Worm (Caenorhabditis elegans) whole organism, L1 larva: ENCODE measurements around the gene fbxb-53.

ENCODE experiments used
- F16B12.6 ChIP-seq: fragments of 150-350 bp; optimal IDR thresholded peaks from 2 replicates; lab custom pipeline; 2014; ENCODE audit warnings: missing biosample characterization, missing genetic modification characterization
- dpl-1 ChIP-seq, 3 experiments: fragments of 150-350 bp in 2 of 3; sonication (generic microtip) in 1 of 3; optimal IDR thresholded peaks; 2 replicates each; lab custom pipeline; 2014 to 2017; ENCODE audit warnings: missing biosample characterization in 3 of 3, missing genetic modification characterization in 3 of 3, missing genetic modification reagents in 3 of 3
- dsc-1 ChIP-seq: sonication (generic microtip); optimal IDR thresholded peaks from 2 replicates; lab custom pipeline; 2016; ENCODE audit warnings: mild to moderate bottlenecking, missing genetic modification characterization, missing compliant biosample characterization
- efl-1 ChIP-seq, 4 experiments: fragments of 150-350 bp; optimal IDR thresholded peaks in 3 of 4; peaks in 1 of 4; 1 replicate in 1 of 4; 2 replicates in 3 of 4; lab custom pipeline; 2014; ENCODE audit warnings: missing biosample characterization in 2 of 4, missing genetic modification characterization in 2 of 4, missing genetic modification reagents in 2 of 4
- fkh-8 ChIP-seq: sonication (generic microtip); optimal IDR thresholded peaks from 2 replicates; lab custom pipeline; 2016; ENCODE audit warnings: mild to moderate bottlenecking, missing genetic modification characterization, missing compliant biosample characterization
- isw-1 ChIP-seq: fragments of 200-800 bp; sonication (Bioruptor generic); IDR thresholded peaks from 2 replicates; pipeline ENCODE4 v1.3.6; 2022; ENCODE audit warnings: missing genetic modification characterization, missing compliant biosample characterization
- lin-14 ChIP-seq: fragments of 200-800 bp; sonication (Bioruptor generic); optimal IDR thresholded peaks from 2 replicates; lab custom pipeline; 2018; ENCODE audit warnings: mild to moderate bottlenecking, missing genetic modification characterization, moderate library complexity, missing compliant biosample characterization
- lin-35 ChIP-seq, 2 experiments: fragments of 150-350 bp; optimal IDR thresholded peaks; 2 replicates each; lab custom pipeline; 2014; ENCODE audit warnings: missing biosample characterization in 2 of 2, missing genetic modification characterization in 2 of 2, missing genetic modification reagents in 2 of 2
- mdl-1 ChIP-seq, 2 experiments: fragments of 150-350 bp; optimal IDR thresholded peaks; 2 replicates each; lab custom pipeline; 2014 to 2017; ENCODE audit warnings: missing biosample characterization in 2 of 2, missing genetic modification characterization in 2 of 2, inconsistent platforms in 1 of 2
- mef-2 ChIP-seq: fragments of 150-350 bp; optimal IDR thresholded peaks from 2 replicates; lab custom pipeline; 2014; ENCODE audit warnings: missing biosample characterization, missing genetic modification characterization
- nhr-20 ChIP-seq: sonication (generic microtip); optimal IDR thresholded peaks from 2 replicates; lab custom pipeline; 2016; ENCODE audit warnings: mild to moderate bottlenecking, missing genetic modification characterization, missing compliant biosample characterization
- nhr-47 ChIP-seq: sonication (generic microtip); optimal IDR thresholded peaks from 2 replicates; lab custom pipeline; 2016; ENCODE audit warnings: mild to moderate bottlenecking, missing genetic modification characterization, moderate library complexity, missing compliant biosample characterization
- nhr-71 ChIP-seq: sonication (generic microtip); optimal IDR thresholded peaks from 2 replicates; lab custom pipeline; 2016; ENCODE audit warnings: mild to moderate bottlenecking, missing genetic modification characterization, moderate library complexity, missing compliant biosample characterization
- pag-3 ChIP-seq: sonication (generic microtip); optimal IDR thresholded peaks from 2 replicates; lab custom pipeline; 2017; ENCODE audit warnings: missing genetic modification characterization, mild to moderate bottlenecking, missing compliant biosample characterization, antibody characterized with exemption, borderline replicate concordance; ENCODE audit not compliant: insufficient read depth
- sup-37 ChIP-seq: fragments of 200-800 bp; sonication (Bioruptor generic); optimal IDR thresholded peaks from 2 replicates; lab custom pipeline; 2018; ENCODE audit warnings: mild to moderate bottlenecking, missing genetic modification characterization, missing compliant biosample characterization
- unc-86 ChIP-seq: sonication (generic microtip); optimal IDR thresholded peaks from 2 replicates; lab custom pipeline; 2016; ENCODE audit warnings: missing genetic modification characterization, missing compliant biosample characterization
- zag-1 ChIP-seq: fragments of 150-350 bp; optimal IDR thresholded peaks from 2 replicates; lab custom pipeline; 2014; ENCODE audit warnings: missing biosample characterization, missing genetic modification characterization

Gene fbxb-53

DNA sequence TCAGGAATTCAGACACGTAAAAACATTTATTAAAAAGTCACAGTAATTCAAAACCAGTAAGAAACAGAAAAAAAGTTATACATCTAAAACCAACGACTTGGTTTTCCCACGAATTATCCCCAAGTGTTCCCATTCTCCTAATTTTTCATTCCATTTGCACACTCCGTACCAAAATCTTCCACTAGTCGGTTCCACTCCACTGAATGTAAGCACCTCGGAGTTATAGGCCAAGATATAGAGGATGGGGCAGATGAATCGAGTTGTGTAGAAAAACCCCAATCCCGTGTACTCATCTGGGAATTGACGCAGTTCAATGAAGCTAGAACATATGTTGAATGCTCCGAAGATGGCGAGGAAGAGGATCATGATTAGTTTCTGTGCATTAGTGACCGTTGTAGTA lies 30.5 kb downstream of the fbxb-53 start:
- TF ChIP-seq zag-1 (tag; lab: Kevin White, UChicago) = no peak

DNA sequence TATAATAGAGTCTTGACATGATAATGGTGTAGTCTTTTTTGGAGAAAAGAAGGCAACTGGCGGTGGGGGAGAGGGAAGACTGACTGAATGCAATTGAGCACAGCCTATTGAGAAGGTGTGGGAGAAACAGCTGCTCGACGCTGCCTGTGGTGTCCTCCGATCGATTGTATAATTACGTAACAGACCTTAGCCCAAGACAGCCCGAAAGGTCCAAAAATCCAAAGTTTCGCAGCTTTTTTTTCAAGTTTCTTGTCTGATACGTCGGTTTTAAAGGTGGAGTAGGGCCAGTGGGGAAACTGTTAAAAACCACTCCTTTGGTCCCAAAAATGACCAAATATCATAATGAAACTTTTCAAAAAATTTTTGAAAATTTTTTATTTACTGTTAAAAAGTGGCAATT lies 31.4 kb downstream of the fbxb-53 start, which contains the start of the genes C08F1.6 and fbxb-13:
Gene C08F1.6, minus strand, starts transcription at position 101 of the 400 bp plus-strand sequence.
Gene fbxb-13, plus strand, starts transcription at position 191 of the 400 bp plus-strand sequence.
- TF ChIP-seq nhr-47 (tag; lab: Kevin White, UChicago) (no peak), mef-2 (tag; lab: Kevin White, UChicago) (no peak)

DNA sequence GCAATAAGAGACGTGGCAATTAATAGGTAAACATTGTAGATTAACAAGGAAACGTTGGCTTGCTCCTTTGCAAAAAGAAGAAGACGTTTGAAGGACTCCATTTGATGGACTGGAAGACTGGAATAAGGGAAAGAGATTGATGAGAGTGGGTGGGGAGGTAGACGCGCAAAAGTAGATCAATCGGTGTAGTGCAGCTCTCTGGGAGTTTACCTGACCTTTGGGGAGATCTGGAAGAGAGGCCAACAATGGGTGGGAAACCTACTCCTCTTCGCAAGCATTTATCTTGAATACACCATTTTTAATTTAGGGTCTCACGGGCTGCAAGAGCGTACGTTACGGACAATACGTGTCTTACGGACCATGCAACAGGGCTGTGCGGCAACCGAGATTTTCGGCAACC lies 49.7 kb downstream of the fbxb-53 start, which contains the start of gene C08F1.12:
Gene C08F1.12, minus strand, starts transcription at position 101 of the 400 bp plus-strand sequence.
- TF ChIP-seq nhr-20 (tag; lab: Kevin White, UChicago) = no peak

DNA sequence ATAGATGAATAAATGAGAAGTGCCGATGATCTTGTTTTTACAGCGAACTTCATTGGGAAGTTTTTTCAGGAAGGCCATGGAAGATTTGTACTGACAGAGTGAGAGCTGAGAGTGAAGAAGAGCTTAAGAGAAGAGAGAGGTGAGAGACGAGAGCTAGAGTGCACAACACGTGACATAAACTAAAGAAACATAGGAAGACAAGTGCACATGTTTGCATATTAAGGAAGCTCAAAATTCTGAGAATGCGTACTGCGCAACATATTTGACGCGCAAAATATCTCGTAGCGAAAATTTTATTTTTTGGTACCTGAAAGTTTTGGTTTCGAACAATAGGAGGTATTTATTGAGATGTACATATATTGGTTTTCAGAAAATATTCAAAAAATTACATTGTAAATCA lies 51.5 kb downstream of the fbxb-53 start, which contains the start of gene C08F1.8:
Gene C08F1.8, minus strand, starts transcription at position 101 of the 400 bp plus-strand sequence.
- TF ChIP-seq efl-1 (optimal IDR thresholded peaks at IDR 0.05; lab: Kevin White, UChicago) (peak; percentile 4 to 38), efl-1 (GFP tag; optimal IDR thresholded peaks at IDR 0.05 in 1 of 2; lab: Kevin White, UChicago) (peak in 1 of 2 experiments; percentile 29), fkh-8 (tag; lab: Kevin White, UChicago) (peak; percentile 24), mef-2 (tag; lab: Kevin White, UChicago) (no peak), dsc-1 (tag; lab: Kevin White, UChicago) (peak; percentile 4), sup-37 (GFP tag; lab: Kevin White, UChicago) (no peak), nhr-71 (tag; lab: Kevin White, UChicago) (no peak), lin-14 (peak; percentile 29), isw-1 (no peak), lin-35 (GFP tag; optimal IDR thresholded peaks at IDR 0.05; lab: Kevin White, UChicago) (peak in 1 of 2 experiments; percentile 8), pag-3 (no peak), F16B12.6 (peak; percentile 31), dpl-1 (GFP tag; optimal IDR thresholded peaks at IDR 0.05; lab: Kevin White, UChicago) (peak in 1 of 3 experiments; percentile 37), unc-86 (tag; lab: Kevin White, UChicago) (peak; percentile 52), mdl-1 (tag; optimal IDR thresholded peaks at IDR 0.05; lab: Kevin White, UChicago) (no peak)
